Worm (Caenorhabditis elegans) whole organism, L1 larva: Measurements from ENCODE around the gene snx-6.
"Not testable (repeated sequence)": the region's sequence is repeated elsewhere in the genome, so short reads cannot be mapped to it uniquely, and the experiment has no call there.

Experiments used
- alr-1 ChIP-seq: fragments of 200-800 bp; sonication (Bioruptor generic); optimal IDR thresholded peaks from 2 replicates; lab custom pipeline; 2018; ENCODE audit warnings: borderline replicate concordance, mild to moderate bottlenecking, missing genetic modification characterization, missing compliant biosample characterization
- ama-1 ChIP-seq: fragments of 150-350 bp; optimal IDR thresholded peaks from 2 replicates; lab custom pipeline; 2014
- egl-27 ChIP-seq, 2 experiments: fragments of 150-350 bp in 1 of 2; sonication (generic microtip); optimal IDR thresholded peaks; 3 replicates each; lab custom pipeline; 2017 to 2018; ENCODE audit warnings: missing biosample characterization in 2 of 2, missing genetic modification characterization in 2 of 2, missing genetic modification reagents in 2 of 2
- irx-1 ChIP-seq: sonication (generic microtip); optimal IDR thresholded peaks from 2 replicates; lab custom pipeline; 2016; ENCODE audit warnings: missing genetic modification characterization, missing compliant biosample characterization
- lir-3 ChIP-seq: sonication (generic microtip); optimal IDR thresholded peaks from 2 replicates; lab custom pipeline; 2016; ENCODE audit warnings: mild to moderate bottlenecking, missing genetic modification characterization, moderate library complexity, missing compliant biosample characterization; ENCODE audit not compliant: poor library complexity
- mep-1 ChIP-seq: fragments of 150-350 bp; optimal IDR thresholded peaks from 2 replicates; lab custom pipeline; 2014; ENCODE audit warnings: missing biosample characterization, missing genetic modification characterization
- nhr-11 ChIP-seq: fragments of 150-350 bp; optimal IDR thresholded peaks from 2 replicates; lab custom pipeline; 2014; ENCODE audit warnings: missing biosample characterization, missing genetic modification characterization
- pqm-1 ChIP-seq: sonication (generic microtip); optimal IDR thresholded peaks from 3 replicates; lab custom pipeline; 2017; ENCODE audit warnings: missing biosample characterization, missing genetic modification characterization
- snpc-4 ChIP-seq: fragments of 150-350 bp; optimal IDR thresholded peaks from 2 replicates; lab custom pipeline; 2014; ENCODE audit warnings: missing biosample characterization, missing genetic modification characterization
- sox-4 ChIP-seq: sonication (generic microtip); optimal IDR thresholded peaks from 2 replicates; lab custom pipeline; 2016; ENCODE audit warnings: missing genetic modification characterization, missing compliant biosample characterization
- unc-130 ChIP-seq: fragments of 150-350 bp; optimal IDR thresholded peaks from 2 replicates; lab custom pipeline; 2017; ENCODE audit warnings: missing biosample characterization, missing genetic modification characterization, inconsistent platforms

- not testable (repeated sequence) for TF ChIP-seq nhr-11 (tag; lab: Kevin White, UChicago); ama-1 (lab: Kevin White, UChicago); unc-130; pqm-1 (tag; lab: Kevin White, UChicago); lir-3; snpc-4 (tag; lab: Kevin White, UChicago); egl-27 (tag; optimal IDR thresholded peaks at IDR 0.05; lab: Kevin White, UChicago); mep-1; irx-1; sox-4 (tag; lab: Kevin White, UChicago); alr-1 (tag; lab: Kevin White, UChicago)
These were observed 55.5 kb downstream of the snx-6 start, which contains the start of gene usp-50 for ce11 chrV:17924095-17925000.
